Fruit fly (Drosophila melanogaster): Measurements from ENCODE around the gene CG5938.

The CG5938 gene

dm6 chr3R:27282286-27282685 lies 7.7 kb downstream of the CG5938 start, which contains the start of gene mrt:
mrt (minus strand) TSS chr3R:27282661.
- TF ChIP-seq h (GFP tag; optimal IDR thresholded peaks at IDR 0.05) (peak; percentile 57), dmrt93B (GFP tag; optimal IDR thresholded peaks at IDR 0.05) (peak; percentile 23), br (GFP tag; optimal IDR thresholded peaks at IDR 0.05) (peak; percentile 42), foxo (GFP tag; optimal IDR thresholded peaks at IDR 0.05) (peak in 1 of 2 experiments; percentile 73), Hnf4 (GFP tag; optimal IDR thresholded peaks at IDR 0.05) (peak; percentile 64), CG9705 (GFP tag; optimal IDR thresholded peaks at IDR 0.05) (peak; percentile 9), ey (GFP tag; optimal IDR thresholded peaks at IDR 0.05) (peak; percentile 62), Dif (GFP tag; optimal IDR thresholded peaks at IDR 0.05; ENCODE audit: partially characterized antibody) (no peak), Vsx2 (GFP tag; optimal IDR thresholded peaks at IDR 0.05; ENCODE audit: partially characterized antibody) (no peak), Mio (GFP tag; optimal IDR thresholded peaks at IDR 0.05) (no peak), CG32264 (GFP tag; optimal IDR thresholded peaks at IDR 0.05) (no peak), HLH106 (tag; optimal IDR thresholded peaks at IDR 0.05) (peak; percentile 61), psq (GFP tag; optimal IDR thresholded peaks at IDR 0.05) (peak; percentile 28), woc (GFP tag; optimal IDR thresholded peaks at IDR 0.05) (peak; percentile 89), rgr (GFP tag; optimal IDR thresholded peaks at IDR 0.05) (peak; percentile 58), Hr78 (GFP tag; optimal IDR thresholded peaks at IDR 0.05) (no peak), Hr83 (GFP tag; optimal IDR thresholded peaks at IDR 0.05; ENCODE audit: poor library complexity, severe bottlenecking) (peak; percentile 1), OdsH (GFP tag; optimal IDR thresholded peaks at IDR 0.05) (peak; percentile 47), Jra (GFP tag; optimal IDR thresholded peaks at IDR 0.05) (no peak), sv (GFP tag; optimal IDR thresholded peaks at IDR 0.05) (peak; percentile 39), Sp1 (GFP tag; optimal IDR thresholded peaks at IDR 0.05) (peak; percentile 34), fru (GFP tag; optimal IDR thresholded peaks at IDR 0.05) (peak; percentile 73), brk (GFP tag; optimal IDR thresholded peaks at IDR 0.05) (no peak)

dm6 chr3R:27283645-27284044 lies 9.1 kb downstream of the CG5938 start, which contains the start of gene CG3368:
CG3368 (plus strand) TSS chr3R:27283780.
- TF ChIP-seq rgr (GFP tag; optimal IDR thresholded peaks at IDR 0.05) = no peak
- TF ChIP-seq Hr78 (GFP tag; optimal IDR thresholded peaks at IDR 0.05) = no peak
- no peak for TF ChIP-seq Dfd (GFP tag; optimal IDR thresholded peaks at IDR 0.05)
- no peak for TF ChIP-seq sage (GFP tag; optimal IDR thresholded peaks at IDR 0.05)
- TF ChIP-seq br (GFP tag; optimal IDR thresholded peaks at IDR 0.05) = no peak
- no peak for TF ChIP-seq sv (GFP tag; optimal IDR thresholded peaks at IDR 0.05)
- TF ChIP-seq Jra (GFP tag; optimal IDR thresholded peaks at IDR 0.05) = no peak
- no peak for TF ChIP-seq CG9705 (GFP tag; optimal IDR thresholded peaks at IDR 0.05)
- no peak for TF ChIP-seq woc (GFP tag; optimal IDR thresholded peaks at IDR 0.05)
- TF ChIP-seq foxo (GFP tag; optimal IDR thresholded peaks at IDR 0.05) = no peak
- TF ChIP-seq OdsH (GFP tag; optimal IDR thresholded peaks at IDR 0.05) = no peak
- no peak for TF ChIP-seq usp (GFP tag; optimal IDR thresholded peaks at IDR 0.05)
- TF ChIP-seq ey (GFP tag; optimal IDR thresholded peaks at IDR 0.05) = no peak
- TF ChIP-seq Sp1 (GFP tag; optimal IDR thresholded peaks at IDR 0.05) = no peak

dm6 chr3R:27288202-27289135 lies 13.9 kb downstream of the CG5938 start, which contains the start of the genes bigmax and Hmu:
bigmax (minus strand) TSS chr3R:27288526.
Hmu (plus strand) TSS chr3R:27288769.
- TF ChIP-seq Hr78 (GFP tag; optimal IDR thresholded peaks at IDR 0.05) (no peak), Hnf4 (GFP tag; optimal IDR thresholded peaks at IDR 0.05) (peak; percentile 93), Sp1 (GFP tag; optimal IDR thresholded peaks at IDR 0.05) (peak; percentile 75), sv (GFP tag; optimal IDR thresholded peaks at IDR 0.05) (peak; percentile 82), jim (GFP tag; optimal IDR thresholded peaks at IDR 0.05) (no peak), Myc (optimal IDR thresholded peaks at IDR 0.05) (no peak), pan (optimal IDR thresholded peaks at IDR 0.05) (no peak), CrebA (GFP tag; optimal IDR thresholded peaks at IDR 0.05; ENCODE audit: borderline replicate concordance) (no peak), OdsH (GFP tag; optimal IDR thresholded peaks at IDR 0.05) (peak; percentile 70), tai (GFP tag; optimal IDR thresholded peaks at IDR 0.05) (no peak), Vsx2 (GFP tag; optimal IDR thresholded peaks at IDR 0.05; ENCODE audit: partially characterized antibody) (no peak), CG9705 (GFP tag; optimal IDR thresholded peaks at IDR 0.05) (peak; percentile 68), h (GFP tag; optimal IDR thresholded peaks at IDR 0.05) (peak; percentile 85), CG32264 (GFP tag; optimal IDR thresholded peaks at IDR 0.05) (peak; percentile 71), br (GFP tag; optimal IDR thresholded peaks at IDR 0.05) (peak; percentile 75), sage (GFP tag; optimal IDR thresholded peaks at IDR 0.05) (no peak), foxo (GFP tag; optimal IDR thresholded peaks at IDR 0.05) (peak; percentile 5 to 89), fru (GFP tag; optimal IDR thresholded peaks at IDR 0.05) (peak; percentile 83), Jra (GFP tag; optimal IDR thresholded peaks at IDR 0.05) (peak; percentile 93), N (GFP tag; optimal IDR thresholded peaks at IDR 0.05) (no peak), woc (GFP tag; optimal IDR thresholded peaks at IDR 0.05) (peak; percentile 92), lola (GFP tag; optimal IDR thresholded peaks at IDR 0.05) (no peak), Hr83 (GFP tag; optimal IDR thresholded peaks at IDR 0.05; ENCODE audit: poor library complexity, severe bottlenecking) (peak; percentile 74), HLH106 (tag; optimal IDR thresholded peaks at IDR 0.05) (peak; percentile 80), Dfd (GFP tag; optimal IDR thresholded peaks at IDR 0.05) (no peak), dmrt93B (GFP tag; optimal IDR thresholded peaks at IDR 0.05) (peak; percentile 47), brk (GFP tag; optimal IDR thresholded peaks at IDR 0.05) (no peak), ey (GFP tag; optimal IDR thresholded peaks at IDR 0.05) (peak; percentile 87), GATAd (GFP tag; optimal IDR thresholded peaks at IDR 0.05) (peak; percentile 75), Mio (GFP tag; optimal IDR thresholded peaks at IDR 0.05) (no peak), dsf (GFP tag; optimal IDR thresholded peaks at IDR 0.05; ENCODE audit: borderline replicate concordance) (peak; percentile 82), Abd-B (GFP tag; optimal IDR thresholded peaks at IDR 0.05) (no peak), Rel (GFP tag; optimal IDR thresholded peaks at IDR 0.05) (no peak), Rel (tag; optimal IDR thresholded peaks at IDR 0.05) (peak; percentile 100), usp (GFP tag; optimal IDR thresholded peaks at IDR 0.05) (no peak), Dif (GFP tag; optimal IDR thresholded peaks at IDR 0.05; ENCODE audit: partially characterized antibody) (peak; percentile 48)
